Worm (Caenorhabditis elegans) whole organism, L4 larva: ENCODE measurements around the gene tnc-2.

Experiments
- T26A8.4 ChIP-seq: fragments of 200-800 bp; sonication (Bioruptor generic); IDR thresholded peaks from 2 replicates; pipeline ENCODE4 v1.3.6; 2022; ENCODE audit warnings: missing genetic modification characterization, missing compliant biosample characterization
- Y48G9A.11 ChIP-seq: fragments of 200-800 bp; sonication (Bioruptor generic); IDR thresholded peaks from 2 replicates; pipeline ENCODE4 v1.3.6; 2022; ENCODE audit warnings: missing genetic modification reagents, missing genetic modification characterization, missing compliant biosample characterization
- Y75B8A.6 ChIP-seq: fragments of 200-800 bp; sonication (Bioruptor generic); IDR thresholded peaks from 2 replicates; pipeline ENCODE4 v1.3.6; 2022; ENCODE audit warnings: missing genetic modification reagents, missing genetic modification characterization, missing compliant biosample characterization
- ZK546.5 ChIP-seq, 2 experiments: sonication (generic microtip); optimal IDR thresholded peaks; 2 replicates each; lab custom pipeline; 2017; ENCODE audit warnings: missing biosample characterization in 2 of 2, missing genetic modification characterization in 2 of 2
- aha-1 ChIP-seq: fragments of 150-350 bp; peaks from one replicate; lab custom pipeline; 2014; ENCODE audit warnings: missing biosample characterization, missing genetic modification characterization
- ama-1 ChIP-seq: fragments of 150-350 bp; optimal IDR thresholded peaks from 2 replicates; lab custom pipeline; 2014; ENCODE audit warnings: inconsistent platforms, mixed read lengths
- arid-1 ChIP-seq: fragments of 200-800 bp; sonication (Bioruptor generic); conservative IDR thresholded peaks from 2 replicates; pipeline ENCODE4 v1.3.6; 2022; ENCODE audit warnings: missing genetic modification reagents, missing genetic modification characterization, missing compliant biosample characterization
- ceh-20 ChIP-seq: fragments of 200-800 bp; sonication (Bioruptor generic); IDR thresholded peaks from 2 replicates; pipeline ENCODE4 v1.3.6; 2022; ENCODE audit warnings: missing genetic modification reagents, missing genetic modification characterization, missing compliant biosample characterization
- daf-16 ChIP-seq, 3 experiments: sonication (generic microtip); optimal IDR thresholded peaks; 2 replicates each; lab custom pipeline; 2016 to 2017; ENCODE audit warnings: missing genetic modification characterization in 3 of 3, missing genetic modification reagents in 3 of 3, mild to moderate bottlenecking in 2 of 3, missing compliant biosample characterization in 2 of 3, missing biosample characterization in 1 of 3, moderate library complexity in 1 of 3
- dpl-1 ChIP-seq: fragments of 150-350 bp; optimal IDR thresholded peaks from 2 replicates; lab custom pipeline; 2014; ENCODE audit warnings: missing biosample characterization, missing genetic modification reagents, missing genetic modification characterization
- dve-1 ChIP-seq: sonication (generic microtip); optimal IDR thresholded peaks from 2 replicates; lab custom pipeline; 2017; ENCODE audit warnings: antibody characterized with exemption, mild to moderate bottlenecking, missing genetic modification characterization, missing compliant biosample characterization; ENCODE audit not compliant: insufficient read depth
- fkh-10 ChIP-seq: fragments of 150-350 bp; optimal IDR thresholded peaks from 2 replicates; lab custom pipeline; 2014; ENCODE audit warnings: missing biosample characterization, missing genetic modification reagents, missing genetic modification characterization
- gei-8 ChIP-seq: fragments of 200-800 bp; sonication (Bioruptor generic); optimal IDR thresholded peaks from 2 replicates; lab custom pipeline; 2018; ENCODE audit warnings: mild to moderate bottlenecking, missing genetic modification characterization, missing compliant biosample characterization
- hlh-30 ChIP-seq: sonication (generic microtip); optimal IDR thresholded peaks from 2 replicates; lab custom pipeline; 2017; ENCODE audit warnings: antibody characterized with exemption, mild to moderate bottlenecking, missing genetic modification characterization, missing compliant biosample characterization; ENCODE audit not compliant: insufficient read depth
- jun-1 ChIP-seq: fragments of 150-350 bp; optimal IDR thresholded peaks from 2 replicates; lab custom pipeline; 2014; ENCODE audit warnings: missing biosample characterization, missing genetic modification reagents, missing genetic modification characterization
- lin-15B ChIP-seq: fragments of 150-350 bp; sonication (generic microtip); optimal IDR thresholded peaks from 3 replicates; lab custom pipeline; 2014; ENCODE audit warnings: missing biosample characterization, missing genetic modification characterization
- lin-29 ChIP-seq: fragments of 200-800 bp; sonication (Bioruptor generic); IDR thresholded peaks from 2 replicates; pipeline ENCODE4 v1.3.6; 2022; ENCODE audit warnings: missing genetic modification reagents, missing genetic modification characterization, missing compliant biosample characterization
- lin-38 ChIP-seq: fragments of 200-800 bp; sonication (Bioruptor generic); IDR thresholded peaks from 2 replicates; pipeline ENCODE4 v1.3.6; 2022; ENCODE audit warnings: missing genetic modification reagents, missing genetic modification characterization, missing compliant biosample characterization
- lir-3 ChIP-seq: sonication (generic microtip); optimal IDR thresholded peaks from 2 replicates; lab custom pipeline; 2016; ENCODE audit warnings: mild to moderate bottlenecking, missing genetic modification characterization, missing compliant biosample characterization
- lsy-2 ChIP-seq, 2 experiments: fragments of 150-350 bp in 1 of 2; sonication (generic microtip) in 1 of 2; optimal IDR thresholded peaks; 2 replicates each; lab custom pipeline; 2014 to 2017; ENCODE audit warnings: missing biosample characterization in 2 of 2, missing genetic modification characterization in 2 of 2
- madf-5 ChIP-seq, 2 experiments: fragments of 200-800 bp; sonication (Bioruptor generic); IDR thresholded peaks; 2 replicates each; pipeline ENCODE4 v1.3.6; 2022; ENCODE audit warnings: missing compliant biosample characterization in 2 of 2, missing genetic modification characterization in 2 of 2
- mep-1 ChIP-seq: fragments of 150-350 bp; sonication (generic microtip); optimal IDR thresholded peaks from 3 replicates; lab custom pipeline; 2014; ENCODE audit warnings: missing biosample characterization, missing genetic modification characterization
- mes-2 ChIP-seq: sonication (generic microtip); optimal IDR thresholded peaks from 2 replicates; lab custom pipeline; 2016; ENCODE audit warnings: missing genotype, mild to moderate bottlenecking, missing genetic modification characterization, missing compliant biosample characterization; ENCODE audit not compliant: poor library complexity, severe bottlenecking
- nhr-102 ChIP-seq: sonication (generic microtip); optimal IDR thresholded peaks from 2 replicates; lab custom pipeline; 2016; ENCODE audit warnings: mild to moderate bottlenecking, missing genetic modification characterization, moderate library complexity, missing compliant biosample characterization
- nhr-11 ChIP-seq: fragments of 150-350 bp; optimal IDR thresholded peaks from 2 replicates; lab custom pipeline; 2014; ENCODE audit warnings: missing biosample characterization, missing genetic modification characterization
- nhr-237 ChIP-seq: sonication (generic microtip); optimal IDR thresholded peaks from 2 replicates; lab custom pipeline; 2017; ENCODE audit warnings: missing biosample characterization, missing genetic modification characterization
- nhr-25 ChIP-seq: sonication (generic microtip); optimal IDR thresholded peaks from 2 replicates; lab custom pipeline; 2017; ENCODE audit warnings: missing genetic modification characterization, mild to moderate bottlenecking, missing compliant biosample characterization, antibody characterized with exemption, moderate library complexity, borderline replicate concordance; ENCODE audit not compliant: insufficient read depth
- nhr-76 ChIP-seq: fragments of 150-350 bp; optimal IDR thresholded peaks from 2 replicates; lab custom pipeline; 2014; ENCODE audit warnings: missing biosample characterization, missing genetic modification characterization
- saeg-2 ChIP-seq: fragments of 200-800 bp; sonication (Bioruptor generic); IDR thresholded peaks from 2 replicates; pipeline ENCODE4 v1.3.6; 2022; ENCODE audit warnings: missing genetic modification reagents, missing genetic modification characterization, missing compliant biosample characterization
- sdz-12 ChIP-seq: fragments of 200-800 bp; sonication (Bioruptor generic); optimal IDR thresholded peaks from 2 replicates; lab custom pipeline; 2018; ENCODE audit warnings: mild to moderate bottlenecking, missing genetic modification characterization, missing compliant biosample characterization
- snpc-1.2 ChIP-seq: fragments of 200-800 bp; sonication (Bioruptor generic); IDR thresholded peaks from 2 replicates; pipeline ENCODE4 v1.3.6; 2022; ENCODE audit warnings: missing genetic modification reagents, missing genetic modification characterization, missing compliant biosample characterization
- snpc-4 ChIP-seq: fragments of 150-350 bp; optimal IDR thresholded peaks from 2 replicates; lab custom pipeline; 2014; ENCODE audit warnings: missing biosample characterization, missing genetic modification characterization
- tag-97 ChIP-seq: fragments of 200-800 bp; sonication (Bioruptor generic); IDR thresholded peaks from 2 replicates; pipeline ENCODE4 v1.3.6; 2022; ENCODE audit warnings: missing genetic modification characterization, missing compliant biosample characterization
- zfp-3 ChIP-seq: fragments of 200-800 bp; sonication (Bioruptor generic); conservative IDR thresholded peaks from 2 replicates; pipeline ENCODE4 v1.3.6; 2022; ENCODE audit warnings: missing genetic modification reagents, missing genetic modification characterization, missing compliant biosample characterization
- ztf-11 ChIP-seq: fragments of 150-350 bp; optimal IDR thresholded peaks from 2 replicates; lab custom pipeline; 2014; ENCODE audit warnings: missing biosample characterization, missing genetic modification characterization
- ztf-7 ChIP-seq: fragments of 150-350 bp; optimal IDR thresholded peaks from 2 replicates; lab custom pipeline; 2014; ENCODE audit warnings: missing biosample characterization, missing genetic modification characterization

tnc-2 gene

ce11 chrII:10447348-10448316, 19.0 kb upstream of the tnc-2 start, which contains the start of gene ZK673.2 (continued):
- TF ChIP-seq snpc-4 (tag; lab: Kevin White, UChicago): no peak
- TF ChIP-seq gei-8: peak; percentile 57
- TF ChIP-seq arid-1 (GFP tag; lab: Robert Waterston, UW): no peak
- no peak for TF ChIP-seq nhr-237
- no peak for TF ChIP-seq fkh-10 (GFP tag; lab: Kevin White, UChicago)
- TF ChIP-seq ztf-11 (tag; lab: Kevin White, UChicago): no peak
- no peak for TF ChIP-seq madf-5 (GFP tag; IDR thresholded peaks at IDR 0.05; lab: Robert Waterston, UW)
- no peak for TF ChIP-seq saeg-2
- no peak for TF ChIP-seq ZK546.5 (tag; optimal IDR thresholded peaks at IDR 0.05; lab: Kevin White, UChicago)
- peak; percentile 27; the same call in 1 of the 2 replicates for TF ChIP-seq ceh-20 (GFP tag; lab: Robert Waterston, UW)
- no peak for TF ChIP-seq dpl-1 (GFP tag; lab: Kevin White, UChicago)
- peak; percentile 31 for TF ChIP-seq ama-1
- no peak for TF ChIP-seq snpc-1.2 (GFP tag; lab: Robert Waterston, UW)
- peak in 1 of 2 experiments; percentile 28 for TF ChIP-seq lsy-2 (tag; optimal IDR thresholded peaks at IDR 0.05; lab: Kevin White, UChicago)
- TF ChIP-seq lin-29: no peak

ce11 chrII:10449707-10450106, 16.9 kb upstream of the tnc-2 start, which contains the start of gene lin-56:
lin-56 (plus strand) TSS chrII:10450007.
- TF ChIP-seq hlh-30 (tag; lab: Kevin White, UChicago) (no peak), lir-3 (no peak), ztf-7 (no peak), Y75B8A.6 (GFP tag; lab: Robert Waterston, UW) (no peak), T26A8.4 (GFP tag; lab: Robert Waterston, UW) (no peak), tag-97 (GFP tag; lab: Robert Waterston, UW) (no peak), aha-1 (tag; lab: Kevin White, UChicago) (peak; percentile 54), dpl-1 (GFP tag; lab: Kevin White, UChicago) (no peak)
- TF ChIP-seq, all 104 proteins: peak for 1

ce11 chrII:10450335-10450734, 16.3 kb upstream of the tnc-2 start:
- TF ChIP-seq nhr-11 (tag; lab: Kevin White, UChicago): peak; percentile 44
- no peak for TF ChIP-seq tag-97 (GFP tag; lab: Robert Waterston, UW)
- TF ChIP-seq mep-1 (tag; lab: Kevin White, UChicago): peak; percentile 68
- TF ChIP-seq aha-1 (tag; lab: Kevin White, UChicago): peak; percentile 64
- TF ChIP-seq sdz-12 (GFP tag; lab: Kevin White, UChicago): peak; percentile 72
- TF ChIP-seq lin-38 (GFP tag; lab: Robert Waterston, UW): peak; percentile 72
- peak; percentile 0 for TF ChIP-seq nhr-102 (tag; lab: Kevin White, UChicago)
- TF ChIP-seq dve-1 (tag; lab: Kevin White, UChicago): peak; percentile 27
- TF ChIP-seq nhr-76 (tag; lab: Kevin White, UChicago): no peak
- no peak for TF ChIP-seq daf-16 (GFP tag; optimal IDR thresholded peaks at IDR 0.05; lab: Kevin White, UChicago)
- peak; percentile 8 for TF ChIP-seq daf-16 (tag; optimal IDR thresholded peaks at IDR 0.05; lab: Kevin White, UChicago)
- TF ChIP-seq lin-15B (tag; lab: Kevin White, UChicago): no peak
- TF ChIP-seq madf-5 (GFP tag; IDR thresholded peaks at IDR 0.05; lab: Robert Waterston, UW): no peak
- peak; percentile 12 for TF ChIP-seq nhr-25 (tag; lab: Kevin White, UChicago)
- TF ChIP-seq zfp-3 (GFP tag; lab: Robert Waterston, UW): peak; percentile 47; the same call in 1 of the 2 replicates
- peak; percentile 31 for TF ChIP-seq hlh-30 (tag; lab: Kevin White, UChicago)
- TF ChIP-seq ama-1: peak; percentile 56
- TF ChIP-seq lsy-2 (tag; optimal IDR thresholded peaks at IDR 0.05; lab: Kevin White, UChicago): peak in 1 of 2 experiments; percentile 31
- no peak for TF ChIP-seq jun-1 (tag; lab: Kevin White, UChicago)
- TF ChIP-seq mes-2: peak; percentile 14
- TF ChIP-seq Y48G9A.11 (GFP tag; lab: Robert Waterston, UW): 0 out of 2 replicates have a peak, but pooled peaks have one; percentile 25
